Worm (Caenorhabditis elegans) whole organism, dauer: ENCODE measurements around the gene srd-8.

Source experiments
- unc-62 ChIP-seq: sonication (generic microtip); optimal IDR thresholded peaks from 2 replicates; lab custom pipeline; 2017; ENCODE audit warnings: missing biosample characterization, missing genetic modification reagents, missing genetic modification characterization

The srd-8 gene

ce11 chrIV:5660239-5660638 is 14.8 kb upstream of the srd-8 start, which contains the start of gene skn-1:
Gene skn-1, minus strand, starts transcription at chrIV:5660384.
- no peak for TF ChIP-seq unc-62 (GFP tag; lab: Kevin White, UChicago)

- TF ChIP-seq unc-62 (GFP tag; lab: Kevin White, UChicago), result no peak
These were observed 14.0 kb upstream of the srd-8 start for ce11 chrIV:5659461-5659860.

ce11 chrIV:5658897-5659296 is 13.5 kb upstream of the srd-8 start:
- TF ChIP-seq unc-62 (GFP tag; lab: Kevin White, UChicago), result no peak

- TF ChIP-seq unc-62 (GFP tag; lab: Kevin White, UChicago), result no peak
These were observed 12.8 kb upstream of the srd-8 start for ce11 chrIV:5658225-5658624.

ce11 chrIV:5657126-5657666 is 11.8 kb upstream of the srd-8 start:
- TF ChIP-seq unc-62 (GFP tag; lab: Kevin White, UChicago), result no peak

- no peak for TF ChIP-seq unc-62 (GFP tag; lab: Kevin White, UChicago)
These were observed 10.6 kb upstream of the srd-8 start for ce11 chrIV:5655966-5656389.

ce11 chrIV:5654693-5655092 is 9.3 kb upstream of the srd-8 start:
- TF ChIP-seq unc-62 (GFP tag; lab: Kevin White, UChicago), result no peak

- TF ChIP-seq unc-62 (GFP tag; lab: Kevin White, UChicago), result no peak
These were observed 8.8 kb upstream of the srd-8 start for ce11 chrIV:5654203-5654602.

- TF ChIP-seq unc-62 (GFP tag; lab: Kevin White, UChicago), result no peak
These were observed 8.2 kb upstream of the srd-8 start, which contains the start of gene clec-178 for ce11 chrIV:5653649-5654048. Gene clec-178, plus strand, starts transcription at chrIV:5653949.

- TF ChIP-seq unc-62 (GFP tag; lab: Kevin White, UChicago), result no peak
These were observed 7.5 kb upstream of the srd-8 start for ce11 chrIV:5652811-5653483.

ce11 chrIV:5650761-5651332 is 5.4 kb upstream of the srd-8 start:
- no peak for TF ChIP-seq unc-62 (GFP tag; lab: Kevin White, UChicago)

ce11 chrIV:5649073-5649583 is 3.7 kb upstream of the srd-8 start, which contains the start of gene csn-5:
Gene csn-5, plus strand, starts transcription at chrIV:5649533.
- no peak for TF ChIP-seq unc-62 (GFP tag; lab: Kevin White, UChicago)

- TF ChIP-seq unc-62 (GFP tag; lab: Kevin White, UChicago), result no peak
These were observed 9.9 kb downstream of the srd-8 start, which contains the start of gene srd-13 for ce11 chrIV:5635551-5635950. Gene srd-13, minus strand, starts transcription at chrIV:5635651.

- no peak for TF ChIP-seq unc-62 (GFP tag; lab: Kevin White, UChicago)
These were observed 12.9 kb downstream of the srd-8 start for ce11 chrIV:5632536-5632935.

- TF ChIP-seq unc-62 (GFP tag; lab: Kevin White, UChicago), result no peak
These were observed 13.8 kb downstream of the srd-8 start, which contains the start of gene ttbk-8.2 for ce11 chrIV:5631628-5632027. Gene ttbk-8.2, plus strand, starts transcription at chrIV:5631928.

ce11 chrIV:5630156-5630555 is 15.3 kb downstream of the srd-8 start, which contains the start of gene srd-12:
Gene srd-12, minus strand, starts transcription at chrIV:5630256.
- no peak for TF ChIP-seq unc-62 (GFP tag; lab: Kevin White, UChicago)
